Worm (Caenorhabditis elegans): ENCODE results near the gene far-7.

ce11 chrII:334828-335227 lies 15.2 kb downstream of the far-7 start:
- TF ChIP-seq him-1 (tag; optimal IDR thresholded peaks at IDR 0.05) (no peak), W03F9.2 (tag; optimal IDR thresholded peaks at IDR 0.05) (no peak)

All from whole organism, L4/young adult.